Fruit fly (Drosophila melanogaster) Kc167 (cell line): ENCODE results near the gene CG33702.

Experiments
- Myc ChIP-seq: fragments of >200 bp; optimal IDR thresholded peaks from 2 replicates; lab custom pipeline; 2017; ENCODE audit warnings: missing external identifiers
- Sin3A ChIP-seq: fragments of >200 bp; optimal IDR thresholded peaks from 2 replicates; lab custom pipeline; 2018; ENCODE audit warnings: missing external identifiers
- h ChIP-seq: fragments of >200 bp; optimal IDR thresholded peaks from 3 replicates; lab custom pipeline; 2018; ENCODE audit warnings: missing external identifiers
- insv ChIP-seq: fragments of >200 bp; optimal IDR thresholded peaks from 3 replicates; lab custom pipeline; 2018; ENCODE audit warnings: missing external identifiers
- psq ChIP-seq: fragments of >200 bp; optimal IDR thresholded peaks from 2 replicates; lab custom pipeline; 2017; ENCODE audit warnings: missing external identifiers
- ttk ChIP-seq: sonication (Bioruptor generic); optimal IDR thresholded peaks from 2 replicates; lab custom pipeline; 2017; ENCODE audit warnings: missing external identifiers

CG33702 gene

DNA sequence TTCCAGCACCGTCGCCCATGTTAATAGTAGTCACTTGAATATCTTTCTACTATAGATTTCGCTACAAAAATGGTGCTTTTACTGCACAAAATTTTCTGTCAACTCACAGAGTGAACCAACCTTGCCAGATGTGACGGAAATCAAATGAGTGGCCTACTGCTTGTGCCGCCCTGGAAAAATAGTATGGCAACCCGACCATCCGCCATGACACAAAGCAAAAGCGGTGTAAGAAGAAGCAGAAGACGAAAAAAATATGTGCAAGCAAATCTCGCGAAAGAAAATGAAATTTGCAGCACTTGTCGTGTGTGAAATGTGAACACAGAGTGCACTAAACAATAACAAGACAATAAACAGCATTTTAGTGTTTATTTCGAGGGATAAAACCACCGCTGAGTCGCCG, 36.4 kb downstream of the CG33702 start, which contains the start of the genes Uch-L5 and Jarid2:
Gene Uch-L5, minus strand, starts transcription at position 137 of the 400 bp plus-strand sequence.
Gene Jarid2, plus strand, starts transcription at position 210 of the 400 bp plus-strand sequence.
- TF ChIP-seq h (lab: Kevin White, UChicago): no peak
- no peak for TF ChIP-seq Myc (lab: Kevin White, UChicago)
- TF ChIP-seq Sin3A (lab: Kevin White, UChicago): no peak
- TF ChIP-seq insv: no peak
- no peak for TF ChIP-seq psq (lab: Kevin White, UChicago)
- no peak for TF ChIP-seq ttk (lab: Kevin White, UChicago)

DNA sequence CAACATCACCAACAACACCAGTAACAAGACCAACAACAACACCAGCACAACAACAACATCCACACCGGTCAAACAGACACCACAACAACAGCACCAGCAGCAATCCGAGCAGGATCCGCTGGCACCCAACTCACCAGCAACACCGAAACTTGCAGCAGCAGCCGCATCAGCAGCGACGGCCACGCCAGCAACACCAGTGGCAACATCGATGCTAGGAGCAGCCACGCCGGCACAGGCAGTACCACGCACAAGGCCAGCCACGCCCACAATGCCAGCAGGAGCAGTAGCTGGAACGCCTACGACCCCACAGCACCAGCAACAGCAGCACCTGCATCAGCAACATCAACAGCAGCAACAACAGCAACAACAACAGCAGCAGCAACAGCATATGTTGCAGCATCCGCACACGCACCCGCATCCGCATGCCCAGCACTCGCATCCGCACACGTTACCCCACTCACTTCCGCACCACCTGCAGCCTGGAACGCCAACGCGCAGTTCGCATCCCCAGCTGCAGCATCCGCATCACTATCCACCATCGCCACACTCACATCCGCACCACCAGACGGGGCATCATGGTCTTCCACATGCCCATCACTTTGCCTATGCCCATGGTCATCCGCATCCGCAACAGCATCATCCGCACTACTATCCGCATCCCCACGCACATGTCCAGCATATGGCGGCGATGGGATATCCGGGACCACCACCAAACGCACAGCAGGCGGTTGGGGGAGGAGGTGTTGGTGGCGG, 41.9 kb downstream of the CG33702 start:
- TF ChIP-seq insv (no peak), h (lab: Kevin White, UChicago) (no peak), psq (lab: Kevin White, UChicago) (no peak)

DNA sequence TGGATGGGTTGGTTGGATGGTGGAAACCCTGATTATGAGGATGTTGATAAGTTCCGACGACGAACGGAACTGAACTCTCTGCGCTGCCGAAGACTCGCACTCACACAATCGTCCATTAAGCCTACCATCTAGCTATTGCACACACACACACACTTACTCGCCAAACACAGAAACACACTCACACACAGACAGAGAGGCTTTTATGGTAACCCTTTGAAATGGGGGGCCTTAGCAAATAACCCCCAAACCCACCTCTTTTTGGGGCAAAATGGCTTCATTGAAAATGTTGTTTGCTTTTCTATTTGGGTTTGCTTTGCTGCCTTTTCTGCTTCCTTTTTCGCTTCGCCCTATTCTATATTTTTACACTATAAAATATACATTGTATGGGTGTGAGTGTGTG, 44.1 kb downstream of the CG33702 start:
- no peak for TF ChIP-seq ttk (lab: Kevin White, UChicago)

DNA sequence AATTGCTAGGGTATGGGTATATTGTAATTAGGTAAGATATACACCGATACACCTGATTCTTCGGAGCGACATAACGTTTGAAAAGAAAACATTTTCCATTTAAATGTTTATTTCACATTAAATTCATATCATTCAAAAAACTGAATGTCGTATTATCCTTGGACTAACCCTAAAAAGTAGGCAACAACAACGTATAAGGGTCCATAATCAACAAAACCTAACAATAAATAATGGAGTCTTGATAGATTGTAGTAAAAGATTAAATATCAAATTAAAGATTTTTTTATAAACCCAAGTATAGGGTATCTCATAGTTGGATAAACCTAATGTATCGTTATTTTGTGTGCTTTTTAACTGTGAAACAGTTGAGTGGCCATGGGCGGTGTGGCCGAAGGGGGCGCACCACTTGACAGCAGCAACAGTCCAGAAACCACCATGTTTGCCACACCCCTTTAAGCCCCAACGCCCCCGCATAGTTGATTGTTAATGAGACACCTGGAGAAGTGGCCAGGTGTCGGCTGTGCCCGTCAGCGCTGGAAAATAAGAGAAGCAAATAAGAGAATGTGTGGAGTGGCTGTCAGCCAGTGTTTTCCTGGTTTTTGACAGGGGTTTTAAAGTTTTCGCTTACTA, 44.8 kb downstream of the CG33702 start:
- TF ChIP-seq ttk (lab: Kevin White, UChicago): no peak
- no peak for TF ChIP-seq Myc (lab: Kevin White, UChicago)
- TF ChIP-seq Sin3A (lab: Kevin White, UChicago): no peak
- TF ChIP-seq psq (lab: Kevin White, UChicago): no peak
- no peak for TF ChIP-seq h (lab: Kevin White, UChicago)
- TF ChIP-seq insv: no peak

DNA sequence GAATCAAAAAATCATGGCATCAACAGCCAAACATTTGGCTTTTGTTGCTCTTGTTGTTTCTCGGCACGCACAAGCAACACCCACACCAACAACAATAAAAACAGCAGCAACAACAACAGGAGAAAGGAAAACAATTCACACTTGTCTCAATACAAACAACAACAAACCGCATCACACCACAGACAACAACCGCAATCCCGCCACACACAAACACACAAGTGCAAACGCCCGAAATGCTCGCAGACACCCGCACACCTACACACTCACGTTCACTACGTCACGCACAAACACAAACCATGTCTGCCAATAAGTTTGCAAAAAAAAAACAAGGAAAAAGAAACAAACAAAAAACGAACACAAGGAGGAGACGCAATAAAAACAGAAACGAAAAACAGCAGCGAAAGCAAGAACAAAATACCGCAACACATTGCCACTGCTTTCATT, 45.4 kb downstream of the CG33702 start:
- TF ChIP-seq h (lab: Kevin White, UChicago) (no peak), psq (lab: Kevin White, UChicago) (no peak), insv (no peak), Myc (lab: Kevin White, UChicago) (no peak), ttk (lab: Kevin White, UChicago) (no peak), Sin3A (lab: Kevin White, UChicago) (no peak)

DNA sequence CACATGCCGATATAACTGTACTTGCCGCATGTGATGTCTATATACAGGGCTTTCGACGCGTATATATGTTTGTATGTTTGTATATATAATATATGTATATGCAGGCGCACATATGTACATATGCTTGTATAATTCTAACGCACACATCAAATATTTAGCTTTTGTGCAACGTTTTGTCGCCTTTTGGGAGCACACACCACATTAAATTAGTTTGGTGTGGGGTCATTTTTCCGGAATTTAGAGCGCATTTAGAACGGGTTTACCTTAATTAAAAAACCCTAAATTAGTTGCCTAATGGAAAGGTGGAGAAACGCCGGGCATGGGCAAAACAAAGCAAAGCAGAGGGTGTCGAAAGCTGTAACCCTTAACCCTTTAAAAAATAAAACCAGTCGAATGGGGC, 45.9 kb downstream of the CG33702 start:
- TF ChIP-seq Sin3A (lab: Kevin White, UChicago) (no peak), psq (lab: Kevin White, UChicago) (no peak), insv (no peak), ttk (lab: Kevin White, UChicago) (no peak), h (lab: Kevin White, UChicago) (no peak), Myc (lab: Kevin White, UChicago) (no peak)

DNA sequence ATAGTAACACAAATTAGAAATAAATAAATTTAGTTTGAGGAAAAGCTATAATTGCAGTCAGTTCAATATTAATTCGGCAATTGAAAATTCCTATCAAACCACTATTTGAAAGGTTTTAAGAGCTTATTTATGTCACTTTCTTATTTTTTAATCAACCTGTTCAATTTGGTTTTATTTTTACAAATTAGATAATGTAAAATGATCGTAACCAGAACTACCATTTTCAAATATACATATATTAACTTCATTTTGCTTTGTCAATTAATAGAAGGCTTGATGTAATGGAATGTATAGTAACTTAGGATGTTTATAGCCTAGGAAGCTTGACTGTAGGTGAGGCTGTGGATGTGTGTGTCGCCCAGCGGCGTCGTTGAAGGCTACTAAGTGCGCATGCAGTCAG, 46.6 kb downstream of the CG33702 start:
- TF ChIP-seq Sin3A (lab: Kevin White, UChicago) (no peak), psq (lab: Kevin White, UChicago) (no peak), insv (no peak), Myc (lab: Kevin White, UChicago) (no peak), h (lab: Kevin White, UChicago) (no peak), ttk (lab: Kevin White, UChicago) (no peak)

DNA sequence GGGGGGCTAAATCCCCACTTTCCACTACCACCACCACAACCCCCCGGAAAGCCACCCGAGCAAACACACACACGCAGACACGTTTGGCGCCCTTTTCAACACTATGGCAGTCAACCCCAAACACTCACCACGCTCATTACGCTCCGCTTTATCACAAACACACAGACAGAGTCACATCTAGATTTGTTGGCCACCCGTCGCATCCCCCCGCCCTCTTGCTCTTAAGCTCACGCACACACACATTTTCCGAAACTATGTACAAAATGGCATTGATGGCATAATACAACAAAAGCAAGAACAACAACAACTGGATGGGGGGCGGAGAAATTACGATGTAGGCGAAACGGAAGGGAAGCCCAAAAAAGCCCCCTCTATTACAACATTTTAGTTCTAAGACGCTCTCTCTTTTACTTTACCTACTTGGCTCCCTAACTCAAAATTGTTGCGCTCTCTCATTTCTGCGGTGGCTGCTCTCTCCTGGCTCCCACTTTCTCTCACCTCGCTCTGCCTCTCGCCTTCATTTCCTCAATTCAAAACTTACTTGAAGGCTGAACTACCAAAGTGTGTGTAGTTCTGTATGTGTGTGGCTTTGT, 47.5 kb downstream of the CG33702 start:
- TF ChIP-seq h (lab: Kevin White, UChicago) (no peak), psq (lab: Kevin White, UChicago) (no peak), Myc (lab: Kevin White, UChicago) (no peak), insv (no peak), ttk (lab: Kevin White, UChicago) (no peak), Sin3A (lab: Kevin White, UChicago) (no peak)
